Fruit fly (Drosophila melanogaster) whole organism, wandering third instar larva: ENCODE results near the gene CG2604.

Experiments used
- Abd-B ChIP-seq: fragments of >200 bp; optimal IDR thresholded peaks from 2 replicates; lab custom pipeline; 2017; ENCODE audit warnings: missing biosample characterization, missing genetic modification characterization
- CG32264 ChIP-seq: fragments of 200-800 bp; sonication (Bioruptor generic); optimal IDR thresholded peaks from 2 replicates; lab custom pipeline; 2016; ENCODE audit warnings: missing biosample characterization, missing genetic modification characterization
- CG9705 ChIP-seq: fragments of 200-800 bp; sonication (Bioruptor generic); optimal IDR thresholded peaks from 2 replicates; lab custom pipeline; 2018; ENCODE audit warnings: missing biosample characterization, mild to moderate bottlenecking, missing genetic modification characterization
- CrebA ChIP-seq: fragments of 200-800 bp; sonication (Bioruptor generic); optimal IDR thresholded peaks from 2 replicates; lab custom pipeline; 2016; ENCODE audit warnings: missing biosample characterization, mild to moderate bottlenecking, missing genetic modification characterization, borderline replicate concordance
- Dfd ChIP-seq: fragments of >200 bp; optimal IDR thresholded peaks from 2 replicates; lab custom pipeline; 2017; ENCODE audit warnings: missing biosample characterization, missing genetic modification characterization
- Dif ChIP-seq: fragments of 200-275, 200-300 bp; sonication (Bioruptor generic); optimal IDR thresholded peaks from 2 replicates; lab custom pipeline; 2018; ENCODE audit warnings: missing biosample characterization, missing genetic modification characterization; ENCODE audit not compliant: partially characterized antibody
- GATAd ChIP-seq: sonication (Bioruptor generic); optimal IDR thresholded peaks from 2 replicates; lab custom pipeline; 2016; ENCODE audit warnings: missing biosample characterization, missing genetic modification characterization
- HLH106 ChIP-seq: fragments of 200-800 bp; optimal IDR thresholded peaks from 3 replicates; lab custom pipeline; 2019; ENCODE audit warnings: missing biosample characterization, mild to moderate bottlenecking, missing genetic modification characterization, moderate library complexity
- Hnf4 ChIP-seq: fragments of 200-800 bp; sonication (Bioruptor generic); optimal IDR thresholded peaks from 2 replicates; lab custom pipeline; 2016; ENCODE audit warnings: missing biosample characterization, mild to moderate bottlenecking, missing genetic modification characterization
- Hr78 ChIP-seq: fragments of >200 bp; optimal IDR thresholded peaks from 2 replicates; lab custom pipeline; 2017; ENCODE audit warnings: missing biosample characterization, missing genetic modification characterization
- Hr83 ChIP-seq: fragments of 200-300 bp; sonication (Bioruptor generic); optimal IDR thresholded peaks from 2 replicates; lab custom pipeline; 2016; ENCODE audit warnings: missing biosample characterization, mild to moderate bottlenecking, missing genetic modification characterization, moderate library complexity; ENCODE audit not compliant: poor library complexity, severe bottlenecking
- Jra ChIP-seq: sonication (Bioruptor generic); optimal IDR thresholded peaks from 2 replicates; lab custom pipeline; 2016; ENCODE audit warnings: missing biosample characterization, missing genetic modification characterization
- Mio ChIP-seq: sonication (Bioruptor generic); optimal IDR thresholded peaks from 2 replicates; lab custom pipeline; 2016; ENCODE audit warnings: missing biosample characterization, missing genetic modification characterization
- Myc ChIP-seq: fragments of >200 bp; optimal IDR thresholded peaks from 2 replicates; lab custom pipeline; 2017
- N ChIP-seq: fragments of >200 bp; optimal IDR thresholded peaks from 2 replicates; lab custom pipeline; 2018; ENCODE audit warnings: missing biosample characterization, missing external identifiers, missing genetic modification characterization
- OdsH ChIP-seq: fragments of 200-800 bp; sonication (Bioruptor generic); optimal IDR thresholded peaks from 2 replicates; lab custom pipeline; 2016; ENCODE audit warnings: missing biosample characterization, mild to moderate bottlenecking, missing genetic modification characterization
- Rel ChIP-seq, 2 experiments: fragments of 200-800 bp; sonication (Bioruptor generic) in 1 of 2; optimal IDR thresholded peaks; 2 replicates in 1 of 2; 3 replicates in 1 of 2; lab custom pipeline; 2016 to 2019; ENCODE audit warnings: mild to moderate bottlenecking in 2 of 2, missing biosample characterization in 2 of 2, missing genetic modification characterization in 2 of 2, moderate library complexity in 1 of 2
- Sp1 ChIP-seq: fragments of 200-800 bp; sonication (Bioruptor generic); optimal IDR thresholded peaks from 3 replicates; lab custom pipeline; 2019; ENCODE audit warnings: missing biosample characterization, mild to moderate bottlenecking, missing genetic modification characterization, moderate library complexity
- Vsx2 ChIP-seq: fragments of 200-300, 225-300 bp; sonication (Bioruptor generic); optimal IDR thresholded peaks from 2 replicates; lab custom pipeline; 2018; ENCODE audit warnings: missing biosample characterization, missing genetic modification characterization; ENCODE audit not compliant: partially characterized antibody
- br ChIP-seq: fragments of 200-800 bp; sonication (Bioruptor generic); optimal IDR thresholded peaks from 2 replicates; lab custom pipeline; 2016; ENCODE audit warnings: missing biosample characterization, missing genetic modification characterization
- brk ChIP-seq: fragments of 200-800 bp; sonication (Bioruptor generic); optimal IDR thresholded peaks from 2 replicates; lab custom pipeline; 2016; ENCODE audit warnings: missing biosample characterization, mild to moderate bottlenecking, missing genetic modification characterization
- dl ChIP-seq, 2 experiments: fragments of 175-275, 200-275 bp in 1 of 2; fragments of 200-275 bp in 1 of 2; sonication (Bioruptor generic); optimal IDR thresholded peaks; lab custom pipeline; 2018; ENCODE audit warnings: mild to moderate bottlenecking in 2 of 2, missing biosample characterization in 2 of 2, missing genetic modification characterization in 2 of 2, moderate library complexity in 2 of 2; ENCODE audit not compliant: partially characterized antibody in 2 of 2, insufficient read depth in 1 of 2
- dmrt93B ChIP-seq: fragments of 200-800 bp; sonication (Bioruptor generic); optimal IDR thresholded peaks from 2 replicates; lab custom pipeline; 2018; ENCODE audit warnings: missing biosample characterization, mild to moderate bottlenecking, missing genetic modification characterization
- dsf ChIP-seq: sonication (Bioruptor generic); optimal IDR thresholded peaks from 2 replicates; lab custom pipeline; 2016; ENCODE audit warnings: missing biosample characterization, missing genetic modification characterization, borderline replicate concordance
- ey ChIP-seq: fragments of 200-800 bp; sonication (Bioruptor generic); optimal IDR thresholded peaks from 2 replicates; lab custom pipeline; 2016; ENCODE audit warnings: missing biosample characterization, missing genetic modification characterization
- foxo ChIP-seq, 2 experiments: fragments of 200-800 bp; sonication (Bioruptor generic); optimal IDR thresholded peaks; 2 replicates in 1 of 2; 3 replicates in 1 of 2; lab custom pipeline; 2016 to 2017; ENCODE audit warnings: missing biosample characterization in 2 of 2, missing genetic modification characterization in 2 of 2
- fru ChIP-seq: fragments of 200-800 bp; sonication (Bioruptor generic); optimal IDR thresholded peaks from 3 replicates; lab custom pipeline; 2016; ENCODE audit warnings: missing biosample characterization, mild to moderate bottlenecking, missing genetic modification characterization
- h ChIP-seq: fragments of 200-800 bp; sonication (Bioruptor generic); optimal IDR thresholded peaks from 3 replicates; lab custom pipeline; 2016; ENCODE audit warnings: missing biosample characterization, mild to moderate bottlenecking, missing genetic modification characterization
- jim ChIP-seq: fragments of 175-275, 200-325 bp; sonication (Bioruptor generic); optimal IDR thresholded peaks from 2 replicates; lab custom pipeline; 2016; ENCODE audit warnings: missing biosample characterization, mild to moderate bottlenecking, missing genetic modification characterization
- lola ChIP-seq: fragments of >200 bp; optimal IDR thresholded peaks from 2 replicates; lab custom pipeline; 2017; ENCODE audit warnings: missing biosample characterization, missing genetic modification characterization
- pan ChIP-seq: fragments of >200 bp; optimal IDR thresholded peaks from 2 replicates; lab custom pipeline; 2017
- psq ChIP-seq: fragments of 200-800 bp; sonication (Bioruptor generic); optimal IDR thresholded peaks from 3 replicates; lab custom pipeline; 2017; ENCODE audit warnings: missing biosample characterization, mild to moderate bottlenecking, missing genetic modification characterization, moderate library complexity
- rgr ChIP-seq: fragments of 200-800 bp; sonication (Bioruptor generic); optimal IDR thresholded peaks from 3 replicates; lab custom pipeline; 2016; ENCODE audit warnings: missing biosample characterization, mild to moderate bottlenecking, missing genetic modification characterization
- sage ChIP-seq: fragments of 200-800 bp; sonication (Bioruptor generic); optimal IDR thresholded peaks from 2 replicates; lab custom pipeline; 2016; ENCODE audit warnings: missing biosample characterization, mild to moderate bottlenecking, missing genetic modification characterization
- sv ChIP-seq: fragments of 200-800 bp; sonication (Bioruptor generic); optimal IDR thresholded peaks from 3 replicates; lab custom pipeline; 2016; ENCODE audit warnings: missing biosample characterization, missing genetic modification characterization
- tai ChIP-seq: sonication (Bioruptor generic); optimal IDR thresholded peaks from 2 replicates; lab custom pipeline; 2016; ENCODE audit warnings: missing biosample characterization, missing genetic modification characterization
- usp ChIP-seq: fragments of >200 bp; optimal IDR thresholded peaks from 2 replicates; lab custom pipeline; 2017; ENCODE audit warnings: missing biosample characterization, missing genetic modification characterization
- woc ChIP-seq: sonication (Bioruptor generic); optimal IDR thresholded peaks from 2 replicates; lab custom pipeline; 2016; ENCODE audit warnings: missing biosample characterization, mild to moderate bottlenecking, missing genetic modification characterization

The CG2604 gene

dm6 chr3R:5209481-5209880 is 13.7 kb downstream of the CG2604 start:
- no peak for TF ChIP-seq Mio
- no peak for TF ChIP-seq lola (GFP tag; lab: Kevin White, UChicago)
- no peak for TF ChIP-seq CG9705 (GFP tag; lab: Kevin White, UChicago)
- no peak for TF ChIP-seq dsf (GFP tag; lab: Kevin White, UChicago)
- peak; percentile 75 for TF ChIP-seq h (GFP tag; lab: Kevin White, UChicago)
- peak; percentile 48 for TF ChIP-seq Sp1 (GFP tag; lab: Kevin White, UChicago)
- TF ChIP-seq Rel (GFP tag; optimal IDR thresholded peaks at IDR 0.05; lab: Kevin White, UChicago): no peak
- TF ChIP-seq Rel (tag; optimal IDR thresholded peaks at IDR 0.05; lab: Kevin White, UChicago): no peak
- TF ChIP-seq jim: no peak
- TF ChIP-seq br: peak; percentile 74
- no peak for TF ChIP-seq tai (GFP tag; lab: Kevin White, UChicago)
- TF ChIP-seq usp (GFP tag; lab: Kevin White, UChicago): no peak
- TF ChIP-seq Myc (lab: Kevin White, UChicago): no peak
- TF ChIP-seq sage (GFP tag; lab: Kevin White, UChicago): peak; percentile 37
- TF ChIP-seq foxo (GFP tag; optimal IDR thresholded peaks at IDR 0.05; lab: Kevin White, UChicago): peak in 1 of 2 experiments; percentile 78
- TF ChIP-seq Abd-B: no peak
- TF ChIP-seq dl (GFP tag; optimal IDR thresholded peaks at IDR 0.05; lab: Kevin White, UChicago; ENCODE audit: insufficient read depth in 1 of 2, partially characterized antibody in 2 of 2): no peak
- peak; percentile 65 for TF ChIP-seq HLH106 (tag; lab: Kevin White, UChicago)
- no peak for TF ChIP-seq Vsx2 (GFP tag; lab: Kevin White, UChicago)
- peak; percentile 64 for TF ChIP-seq fru (GFP tag; lab: Kevin White, UChicago)
- TF ChIP-seq ey (GFP tag; lab: Kevin White, UChicago): peak; percentile 73
- peak; percentile 44 for TF ChIP-seq psq (GFP tag; lab: Kevin White, UChicago)
- TF ChIP-seq OdsH (GFP tag; lab: Kevin White, UChicago): peak; percentile 57
- peak; percentile 58 for TF ChIP-seq Hnf4 (GFP tag; lab: Kevin White, UChicago)
- TF ChIP-seq brk (GFP tag; lab: Kevin White, UChicago): no peak
- TF ChIP-seq N (GFP tag; lab: Kevin White, UChicago): no peak
- TF ChIP-seq Hr78 (GFP tag; lab: Kevin White, UChicago): no peak
- TF ChIP-seq Jra (GFP tag; lab: Kevin White, UChicago): no peak
- no peak for TF ChIP-seq GATAd (GFP tag; lab: Kevin White, UChicago)
- TF ChIP-seq woc (GFP tag; lab: Kevin White, UChicago): no peak
- TF ChIP-seq rgr: peak; percentile 57
- TF ChIP-seq pan: no peak
- no peak for TF ChIP-seq Dif (GFP tag; lab: Kevin White, UChicago)
- peak; percentile 25 for TF ChIP-seq CG32264 (GFP tag; lab: Kevin White, UChicago)
- TF ChIP-seq sv (GFP tag; lab: Kevin White, UChicago): no peak
- no peak for TF ChIP-seq Hr83
- no peak for TF ChIP-seq CrebA
- TF ChIP-seq Dfd (GFP tag; lab: Kevin White, UChicago): no peak
- TF ChIP-seq dmrt93B (GFP tag; lab: Kevin White, UChicago): peak; percentile 19

- TF ChIP-seq ey (GFP tag; lab: Kevin White, UChicago) (no peak), usp (GFP tag; lab: Kevin White, UChicago) (no peak), Hnf4 (GFP tag; lab: Kevin White, UChicago) (no peak), lola (GFP tag; lab: Kevin White, UChicago) (no peak), psq (GFP tag; lab: Kevin White, UChicago) (no peak), Myc (lab: Kevin White, UChicago) (no peak), Rel (GFP tag; optimal IDR thresholded peaks at IDR 0.05; lab: Kevin White, UChicago) (no peak), Rel (tag; optimal IDR thresholded peaks at IDR 0.05; lab: Kevin White, UChicago) (no peak), pan (no peak), woc (GFP tag; lab: Kevin White, UChicago) (no peak), Hr78 (GFP tag; lab: Kevin White, UChicago) (no peak)
Measured at dm6 chr3R:5208115-5208365, 15.1 kb downstream of the CG2604 start.
